Worm (Caenorhabditis elegans): ENCODE results near the gene ssp-34.

Gene ssp-34

ce11 chrIV:10773811-10774210, 35.4 kb upstream of the ssp-34 start, which contains the start of gene inpp-1:
Gene inpp-1 (minus strand): TSS chrIV:10773911.
- TF ChIP-seq ztf-11 (tag; optimal IDR thresholded peaks at IDR 0.05), result no peak
- no peak for TF ChIP-seq ama-1 (optimal IDR thresholded peaks at IDR 0.05)
- TF ChIP-seq snpc-4 (tag; optimal IDR thresholded peaks at IDR 0.05), result no peak
- TF ChIP-seq lin-39 (tag; optimal IDR thresholded peaks at IDR 0.05), result no peak
- no peak for TF ChIP-seq eor-1 (tag; optimal IDR thresholded peaks at IDR 0.05)
- no peak for TF ChIP-seq nhr-67 (tag; optimal IDR thresholded peaks at IDR 0.05)
- no peak for TF ChIP-seq nhr-43 (tag; optimal IDR thresholded peaks at IDR 0.05; ENCODE audit: poor library complexity, severe bottlenecking)
- no peak for TF ChIP-seq unc-62 (GFP tag; optimal IDR thresholded peaks at IDR 0.05)
- TF ChIP-seq elt-1 (tag; optimal IDR thresholded peaks at IDR 0.05), result no peak
- TF ChIP-seq lin-15B (tag; optimal IDR thresholded peaks at IDR 0.05), result no peak
- TF ChIP-seq ceh-16 (tag; optimal IDR thresholded peaks at IDR 0.05), result no peak

ce11 chrIV:10771296-10771695, 32.9 kb upstream of the ssp-34 start:
- no peak for TF ChIP-seq pqm-1 (tag; optimal IDR thresholded peaks at IDR 0.05)
- no peak for TF ChIP-seq fos-1 (tag; optimal IDR thresholded peaks at IDR 0.05)
- TF ChIP-seq nhr-11 (tag; optimal IDR thresholded peaks at IDR 0.05), result no peak
- no peak for TF ChIP-seq skn-1 (tag; optimal IDR thresholded peaks at IDR 0.05)
- no peak for TF ChIP-seq nfya-1 (tag; optimal IDR thresholded peaks at IDR 0.05; ENCODE audit: insufficient read depth)
- TF ChIP-seq elt-2 (tag; optimal IDR thresholded peaks at IDR 0.05), result no peak
- no peak for TF ChIP-seq lsy-12 (tag; optimal IDR thresholded peaks at IDR 0.05)
- TF ChIP-seq eor-1 (tag; optimal IDR thresholded peaks at IDR 0.05), result no peak
- TF ChIP-seq sea-2 (GFP tag; optimal IDR thresholded peaks at IDR 0.05), result no peak
- TF ChIP-seq nhr-237 (tag; optimal IDR thresholded peaks at IDR 0.05), result no peak
- TF ChIP-seq nhr-23 (tag; optimal IDR thresholded peaks at IDR 0.05), result no peak
- no peak for TF ChIP-seq mml-1 (tag; optimal IDR thresholded peaks at IDR 0.05)
- TF ChIP-seq ceh-9 (tag; optimal IDR thresholded peaks at IDR 0.05), result no peak
- no peak for TF ChIP-seq mdl-1 (tag; optimal IDR thresholded peaks at IDR 0.05)
- TF ChIP-seq egl-5 (tag; optimal IDR thresholded peaks at IDR 0.05), result no peak
- TF ChIP-seq nhr-43 (tag; optimal IDR thresholded peaks at IDR 0.05; ENCODE audit: poor library complexity, severe bottlenecking), result no peak
- TF ChIP-seq R02D3.7 (tag; optimal IDR thresholded peaks at IDR 0.05), result no peak
- TF ChIP-seq elt-3 (tag; optimal IDR thresholded peaks at IDR 0.05), result no peak
- TF ChIP-seq fkh-2 (tag; optimal IDR thresholded peaks at IDR 0.05), result no peak
- TF ChIP-seq lin-15B (tag; optimal IDR thresholded peaks at IDR 0.05), result no peak

- TF ChIP-seq ceh-16 (tag; optimal IDR thresholded peaks at IDR 0.05) (no peak), lsy-12 (tag; optimal IDR thresholded peaks at IDR 0.05) (no peak), fkh-10 (GFP tag; optimal IDR thresholded peaks at IDR 0.05) (no peak), ztf-11 (tag; optimal IDR thresholded peaks at IDR 0.05) (no peak), nfya-1 (tag; optimal IDR thresholded peaks at IDR 0.05; ENCODE audit: insufficient read depth) (no peak), nhr-237 (tag; optimal IDR thresholded peaks at IDR 0.05) (no peak), tbx-2 (tag; optimal IDR thresholded peaks at IDR 0.05) (no peak), fos-1 (tag; optimal IDR thresholded peaks at IDR 0.05) (no peak), nhr-77 (tag; optimal IDR thresholded peaks at IDR 0.05) (no peak), eor-1 (tag; optimal IDR thresholded peaks at IDR 0.05) (no peak), snpc-4 (tag; optimal IDR thresholded peaks at IDR 0.05) (no peak), ztf-4 (tag; optimal IDR thresholded peaks at IDR 0.05) (no peak), egl-27 (tag; optimal IDR thresholded peaks at IDR 0.05) (no peak), R02D3.7 (tag; optimal IDR thresholded peaks at IDR 0.05) (no peak), ceh-28 (tag; optimal IDR thresholded peaks at IDR 0.05) (no peak), fkh-2 (tag; optimal IDR thresholded peaks at IDR 0.05) (no peak)
These were observed 31.0 kb upstream of the ssp-34 start, which contains the start of gene T25B9.9 for ce11 chrIV:10769353-10769752. Gene T25B9.9 (plus strand): TSS chrIV:10769653.

- no peak for TF ChIP-seq ztf-4 (tag; optimal IDR thresholded peaks at IDR 0.05)
- TF ChIP-seq unc-62 (GFP tag; optimal IDR thresholded peaks at IDR 0.05), result no peak
- peak; percentile 3 for TF ChIP-seq fkh-10 (GFP tag; optimal IDR thresholded peaks at IDR 0.05)
These were observed 29.8 kb upstream of the ssp-34 start, which contains the start of gene T25B9.8 for ce11 chrIV:10768146-10768636. Gene T25B9.8 (minus strand): TSS chrIV:10768196.

- TF ChIP-seq nhr-76 (tag; optimal IDR thresholded peaks at IDR 0.05) (no peak), nhr-23 (tag; optimal IDR thresholded peaks at IDR 0.05) (no peak), egl-27 (tag; optimal IDR thresholded peaks at IDR 0.05) (no peak), lsy-12 (tag; optimal IDR thresholded peaks at IDR 0.05) (no peak), elt-2 (tag; optimal IDR thresholded peaks at IDR 0.05) (no peak), zag-1 (tag; optimal IDR thresholded peaks at IDR 0.05) (no peak), ztf-11 (tag; optimal IDR thresholded peaks at IDR 0.05) (no peak), ZK546.5 (tag; optimal IDR thresholded peaks at IDR 0.05) (no peak), nhr-28 (tag; optimal IDR thresholded peaks at IDR 0.05) (no peak), fos-1 (tag; optimal IDR thresholded peaks at IDR 0.05) (no peak), daf-12 (tag; optimal IDR thresholded peaks at IDR 0.05) (no peak), skn-1 (tag; optimal IDR thresholded peaks at IDR 0.05) (no peak), unc-39 (tag; optimal IDR thresholded peaks at IDR 0.05) (no peak), tbx-2 (tag; optimal IDR thresholded peaks at IDR 0.05) (no peak), mdl-1 (tag; optimal IDR thresholded peaks at IDR 0.05) (no peak), nhr-12 (tag; optimal IDR thresholded peaks at IDR 0.05) (no peak), eor-1 (tag; optimal IDR thresholded peaks at IDR 0.05) (no peak)
These were observed 27.7 kb upstream of the ssp-34 start for ce11 chrIV:10766071-10766470.

Data from whole organism, L3 larva.